Worm (Caenorhabditis elegans) whole organism, L4 larva: ENCODE measurements around the gene T19B10.2.
"Not testable (repeated sequence)": the region's sequence is repeated elsewhere in the genome, so short reads cannot be mapped to it uniquely, and the experiment has no call there.

Experiments used
- lin-29 ChIP-seq: fragments of 200-800 bp; sonication (Bioruptor generic); IDR thresholded peaks from 2 replicates; pipeline ENCODE4 v1.3.6; 2022; ENCODE audit warnings: missing genetic modification reagents, missing genetic modification characterization, missing compliant biosample characterization
- nhr-76 ChIP-seq: fragments of 150-350 bp; optimal IDR thresholded peaks from 2 replicates; lab custom pipeline; 2014; ENCODE audit warnings: missing biosample characterization, missing genetic modification characterization
- zag-1 ChIP-seq: fragments of 150-350 bp; optimal IDR thresholded peaks from 2 replicates; lab custom pipeline; 2014; ENCODE audit warnings: missing biosample characterization, missing genetic modification characterization

- TF ChIP-seq nhr-76; lin-29 (GFP tag; lab: Robert Waterston, UW); zag-1 (tag; lab: Kevin White, UChicago): not testable (repeated sequence)
These were observed 44.3 kb upstream of the T19B10.2 start for ce11 chrV:11176693-11177304.
